Fruit fly (Drosophila melanogaster) whole organism, prepupa: ENCODE results near the gene RpL8.

Experiments used
- Blimp-1 ChIP-seq: fragments of 200-800 bp; sonication (Bioruptor generic); optimal IDR thresholded peaks from 3 replicates; lab custom pipeline; 2017; ENCODE audit warnings: missing biosample characterization, missing genetic modification characterization, mild to moderate bottlenecking, moderate library complexity, missing genetic modification reagents
- CG8632 ChIP-seq: fragments of 200-800 bp; sonication (Bioruptor generic); optimal IDR thresholded peaks from 3 replicates; lab custom pipeline; 2016; ENCODE audit warnings: missing biosample characterization, missing genetic modification characterization
- Ets21C ChIP-seq: fragments of 200-800 bp; sonication (Bioruptor generic); optimal IDR thresholded peaks from 3 replicates; lab custom pipeline; 2016; ENCODE audit warnings: missing biosample characterization, missing genetic modification characterization
- OdsH ChIP-seq: fragments of 200-800 bp; sonication (Bioruptor generic); optimal IDR thresholded peaks from 3 replicates; lab custom pipeline; 2016; ENCODE audit warnings: missing biosample characterization, missing genetic modification characterization
- Sox14 ChIP-seq: fragments of 200-800 bp; sonication (Bioruptor generic); optimal IDR thresholded peaks from 3 replicates; lab custom pipeline; 2016; ENCODE audit warnings: missing biosample characterization, missing genetic modification characterization

- TF ChIP-seq CG8632 (GFP tag; lab: Kevin White, UChicago): no peak
- TF ChIP-seq Blimp-1 (GFP tag; lab: Kevin White, UChicago): no peak
- TF ChIP-seq Sox14: no peak
- no peak for TF ChIP-seq OdsH (GFP tag; lab: Kevin White, UChicago)
- no peak for TF ChIP-seq Ets21C (GFP tag; lab: Kevin White, UChicago)
Measured at dm6 chr3L:2608825-2609224, 21.6 kb downstream of the RpL8 start.
